Fruit fly (Drosophila melanogaster) whole organism, embryonic: ENCODE data around the gene CG5381.

Experiments used
- Bgb ChIP-seq: fragments of 200-800 bp; sonication (Bioruptor generic); IDR thresholded peaks from 2 replicates; pipeline ENCODE4 v1.3.6; 2022; ENCODE audit warnings: missing biosample characterization, missing genetic modification characterization; ENCODE audit not compliant: partially characterized antibody
- BtbVII ChIP-seq: fragments of 200-800 bp; sonication (Bioruptor generic); optimal IDR thresholded peaks from 3 replicates; lab custom pipeline; 2017; ENCODE audit warnings: missing biosample characterization, mild to moderate bottlenecking, missing genetic modification characterization
- CG12299 ChIP-seq: fragments of 200-800 bp; sonication (Bioruptor generic); optimal IDR thresholded peaks from 2 replicates; lab custom pipeline; 2018; ENCODE audit warnings: missing biosample characterization, mild to moderate bottlenecking, missing genetic modification characterization
- CG13296 ChIP-seq: fragments of 200-800 bp; sonication (Bioruptor generic); optimal IDR thresholded peaks from 3 replicates; lab custom pipeline; 2018; ENCODE audit warnings: missing biosample characterization, mild to moderate bottlenecking, missing genetic modification characterization
- CG13424 ChIP-seq: fragments of 200-800 bp; sonication (Bioruptor generic); optimal IDR thresholded peaks from 2 replicates; lab custom pipeline; 2019; ENCODE audit warnings: missing biosample characterization, mild to moderate bottlenecking, missing genetic modification characterization, moderate library complexity
- CG14667 ChIP-seq: fragments of 200-800 bp; sonication (Bioruptor generic); IDR thresholded peaks from 2 replicates; pipeline ENCODE4 v1.3.6; 2022; ENCODE audit warnings: missing biosample characterization, missing genetic modification characterization
- CG1529 ChIP-seq: fragments of 200-800 bp; sonication (Bioruptor generic); optimal IDR thresholded peaks from 3 replicates; lab custom pipeline; 2018; ENCODE audit warnings: missing biosample characterization, missing genetic modification characterization
- CG1602 ChIP-seq: fragments of 200-800 bp; sonication (Bioruptor generic); optimal IDR thresholded peaks from 3 replicates; lab custom pipeline; 2016; ENCODE audit warnings: missing biosample characterization, missing genetic modification characterization
- CG17186 ChIP-seq: fragments of 200-800 bp; sonication (Bioruptor generic); optimal IDR thresholded peaks from 3 replicates; lab custom pipeline; 2017; ENCODE audit warnings: missing biosample characterization, missing genetic modification reagents, missing genetic modification characterization
- CG17361 ChIP-seq: fragments of 200-800 bp; sonication (Bioruptor generic); IDR thresholded peaks from 3 replicates; pipeline ENCODE4 v1.3.6; 2022; ENCODE audit warnings: missing biosample characterization, missing genetic modification characterization
- CG17802 ChIP-seq: fragments of 200-800 bp; sonication (Bioruptor generic); optimal IDR thresholded peaks from 2 replicates; lab custom pipeline; 2018; ENCODE audit warnings: missing biosample characterization, mild to moderate bottlenecking, missing genetic modification characterization, moderate library complexity
- CG2199 ChIP-seq: fragments of 200-800 bp; sonication (Bioruptor generic); IDR thresholded peaks from 3 replicates; pipeline ENCODE4 v1.3.6; 2022; ENCODE audit warnings: missing biosample characterization, missing genetic modification characterization
- CG32532 ChIP-seq: fragments of 200-800 bp; sonication (Bioruptor generic); IDR thresholded peaks from 2 replicates; pipeline ENCODE4 v1.3.6; 2022; ENCODE audit warnings: missing biosample characterization, missing genetic modification characterization
- CG6689 ChIP-seq: fragments of 200-800 bp; sonication (Bioruptor generic); IDR thresholded peaks from 2 replicates; pipeline ENCODE4 v1.3.6; 2022; ENCODE audit warnings: missing biosample characterization, missing genetic modification characterization
- CG7556 ChIP-seq: fragments of 200-800 bp; sonication (Bioruptor generic); optimal IDR thresholded peaks from 2 replicates; lab custom pipeline; 2017; ENCODE audit warnings: missing biosample characterization, mild to moderate bottlenecking, missing genetic modification characterization
- CG7928 ChIP-seq: fragments of 200-800 bp; sonication (Bioruptor generic); optimal IDR thresholded peaks from 2 replicates; lab custom pipeline; 2017; ENCODE audit warnings: missing biosample characterization, mild to moderate bottlenecking, missing genetic modification characterization
- CG8290 ChIP-seq, 3 experiments: fragments of 200-800 bp; sonication (Bioruptor generic); optimal IDR thresholded peaks; 2 replicates each; lab custom pipeline; 2016 to 2019; ENCODE audit warnings: missing biosample characterization in 3 of 3, missing genetic modification characterization in 3 of 3, mild to moderate bottlenecking in 2 of 3, moderate library complexity in 1 of 3
- CG9797 ChIP-seq: fragments of 200-800 bp; sonication (Bioruptor generic); optimal IDR thresholded peaks from 3 replicates; lab custom pipeline; 2018; ENCODE audit warnings: missing biosample characterization, mild to moderate bottlenecking, missing genetic modification characterization
- CkIIα-i1 ChIP-seq: fragments of 200-800 bp; sonication (Bioruptor generic); IDR thresholded peaks from 2 replicates; pipeline ENCODE4 v1.3.6; 2022; ENCODE audit warnings: missing biosample characterization, missing genetic modification characterization
- D19A ChIP-seq: fragments of 200-800 bp; optimal IDR thresholded peaks from 3 replicates; lab custom pipeline; 2019; ENCODE audit warnings: missing biosample characterization, mild to moderate bottlenecking, missing genetic modification characterization, moderate library complexity
- Ets97D ChIP-seq: fragments of 200-800 bp; sonication (Bioruptor generic); optimal IDR thresholded peaks from 3 replicates; lab custom pipeline; 2016; ENCODE audit warnings: missing biosample characterization, missing genetic modification characterization
- H2.0 ChIP-seq: fragments of 200-800 bp; sonication (Bioruptor generic); IDR thresholded peaks from 2 replicates; pipeline ENCODE4 v1.3.6; 2022; ENCODE audit warnings: missing biosample characterization, missing genetic modification characterization
- HmgZ ChIP-seq: fragments of 200-800 bp; sonication (Bioruptor generic); optimal IDR thresholded peaks from 2 replicates; lab custom pipeline; 2018; ENCODE audit warnings: missing biosample characterization, mild to moderate bottlenecking, missing genetic modification characterization
- Lim3 ChIP-seq: fragments of 200-800 bp; sonication (Bioruptor generic); IDR thresholded peaks from 2 replicates; pipeline ENCODE4 v1.3.6; 2022; ENCODE audit warnings: missing biosample characterization, missing genetic modification characterization
- Max ChIP-seq: fragments of 200-800 bp; sonication (Bioruptor generic); optimal IDR thresholded peaks from 2 replicates; lab custom pipeline; 2016; ENCODE audit warnings: missing biosample characterization, mild to moderate bottlenecking, missing genetic modification characterization
- Myb ChIP-seq: fragments of 200-800 bp; sonication (Bioruptor generic); optimal IDR thresholded peaks from 2 replicates; lab custom pipeline; 2016; ENCODE audit warnings: missing biosample characterization, missing genetic modification characterization
- Sry-δ ChIP-seq: fragments of 200-800 bp; sonication (Bioruptor generic); optimal IDR thresholded peaks from 2 replicates; lab custom pipeline; 2016; ENCODE audit warnings: missing biosample characterization, missing genetic modification characterization
- Trl ChIP-seq, 3 experiments: fragments of >200 bp in 2 of 3; fragments of 200-800 bp in 1 of 3; sonication (Bioruptor generic) in 1 of 3; optimal IDR thresholded peaks; 2 replicates in 1 of 3; 3 replicates in 2 of 3; lab custom pipeline; 2016 to 2017; ENCODE audit warnings: missing biosample characterization in 1 of 3, missing genetic modification characterization in 1 of 3
- YL-1 ChIP-seq: fragments of 200-800 bp; sonication (Bioruptor generic); optimal IDR thresholded peaks from 3 replicates; lab custom pipeline; 2017; ENCODE audit warnings: missing biosample characterization, mild to moderate bottlenecking, missing genetic modification characterization
- cato ChIP-seq: fragments of 200-800 bp; sonication (Bioruptor generic); optimal IDR thresholded peaks from 2 replicates; lab custom pipeline; 2016; ENCODE audit warnings: missing biosample characterization, missing genetic modification characterization, borderline replicate concordance
- da ChIP-seq: fragments of 200-800 bp; sonication (Bioruptor generic); optimal IDR thresholded peaks from 2 replicates; lab custom pipeline; 2016; ENCODE audit warnings: missing biosample characterization, missing genetic modification characterization
- dmrt99B ChIP-seq: fragments of 200-800 bp; sonication (Bioruptor generic); optimal IDR thresholded peaks from 2 replicates; lab custom pipeline; 2018; ENCODE audit warnings: missing biosample characterization, mild to moderate bottlenecking, missing genetic modification characterization, moderate library complexity
- ewg ChIP-seq: fragments of 200-800 bp; sonication (Bioruptor generic); optimal IDR thresholded peaks from 3 replicates; lab custom pipeline; 2017; ENCODE audit warnings: mild to moderate bottlenecking, missing biosample characterization, missing genetic modification reagents, missing genetic modification characterization
- gfzf ChIP-seq: fragments of 200-800 bp; sonication (Bioruptor generic); optimal IDR thresholded peaks from 2 replicates; lab custom pipeline; 2016; ENCODE audit warnings: missing biosample characterization, mild to moderate bottlenecking, missing genetic modification characterization, moderate library complexity
- hkb ChIP-seq, 2 experiments: fragments of 200-800 bp in 1 of 2; fragments of >200 bp in 1 of 2; sonication (Bioruptor generic) in 1 of 2; IDR thresholded peaks in 1 of 2; optimal IDR thresholded peaks in 1 of 2; 2 replicates each; pipeline versions ENCODE4 v1.3.6 to Lab custom; 2017 to 2022; ENCODE audit warnings: missing biosample characterization in 1 of 2, missing genetic modification characterization in 1 of 2
- inv ChIP-seq: fragments of 200-800 bp; sonication (Bioruptor generic); IDR thresholded peaks from 2 replicates; pipeline ENCODE4 v1.3.6; 2022; ENCODE audit warnings: missing biosample characterization, missing genetic modification characterization; ENCODE audit not compliant: partially characterized antibody
- jigr1 ChIP-seq: fragments of 200-800 bp; sonication (Bioruptor generic); IDR thresholded peaks from 3 replicates; pipeline ENCODE4 v1.3.6; 2022; ENCODE audit warnings: missing biosample characterization, missing genetic modification characterization
- lola ChIP-seq, 3 experiments: fragments of >200 bp in 2 of 3; fragments of 200-800 bp in 1 of 3; sonication (Bioruptor generic) in 1 of 3; optimal IDR thresholded peaks; 2 replicates each; lab custom pipeline; 2017 to 2019; ENCODE audit warnings: missing biosample characterization in 3 of 3, missing genetic modification characterization in 3 of 3, mild to moderate bottlenecking in 1 of 3, moderate library complexity in 1 of 3
- odd ChIP-seq: fragments of 200-800 bp; sonication (Bioruptor generic); optimal IDR thresholded peaks from 2 replicates; lab custom pipeline; 2017; ENCODE audit warnings: missing biosample characterization, mild to moderate bottlenecking, missing genetic modification characterization
- pnt ChIP-seq: fragments of 200-800 bp; sonication (Bioruptor generic); optimal IDR thresholded peaks from 3 replicates; lab custom pipeline; 2016; ENCODE audit warnings: missing biosample characterization, missing genetic modification characterization
- shn ChIP-seq: fragments of 200-800 bp; sonication (Bioruptor generic); optimal IDR thresholded peaks from 3 replicates; lab custom pipeline; 2016; ENCODE audit warnings: missing biosample characterization, missing genetic modification characterization
- slbo ChIP-seq: fragments of 200-800 bp; sonication (Bioruptor generic); IDR thresholded peaks from 2 replicates; pipeline ENCODE4 v1.3.6; 2022; ENCODE audit warnings: missing biosample characterization, missing genetic modification characterization
- sob ChIP-seq: fragments of 200-800 bp; sonication (Bioruptor generic); IDR thresholded peaks from 2 replicates; pipeline ENCODE4 v1.3.6; 2022; ENCODE audit warnings: missing biosample characterization, missing genetic modification characterization
- stc ChIP-seq: fragments of 200-800 bp; sonication (Bioruptor generic); IDR thresholded peaks from 2 replicates; pipeline ENCODE4 v1.3.6; 2022; ENCODE audit warnings: missing biosample characterization, missing genetic modification characterization
- tll ChIP-seq, 2 experiments: fragments of 200-800 bp in 1 of 2; fragments of >200 bp in 1 of 2; sonication (Bioruptor generic) in 1 of 2; optimal IDR thresholded peaks; 2 replicates each; lab custom pipeline; 2017 to 2019; ENCODE audit warnings: missing biosample characterization in 2 of 2, missing genetic modification characterization in 2 of 2, mild to moderate bottlenecking in 1 of 2, moderate library complexity in 1 of 2
- toy ChIP-seq: fragments of 200-800 bp; sonication (Bioruptor generic); IDR thresholded peaks from 2 replicates; pipeline ENCODE4 v1.3.6; 2022; ENCODE audit warnings: missing biosample characterization, missing genetic modification characterization

CG5381 gene

DNA sequence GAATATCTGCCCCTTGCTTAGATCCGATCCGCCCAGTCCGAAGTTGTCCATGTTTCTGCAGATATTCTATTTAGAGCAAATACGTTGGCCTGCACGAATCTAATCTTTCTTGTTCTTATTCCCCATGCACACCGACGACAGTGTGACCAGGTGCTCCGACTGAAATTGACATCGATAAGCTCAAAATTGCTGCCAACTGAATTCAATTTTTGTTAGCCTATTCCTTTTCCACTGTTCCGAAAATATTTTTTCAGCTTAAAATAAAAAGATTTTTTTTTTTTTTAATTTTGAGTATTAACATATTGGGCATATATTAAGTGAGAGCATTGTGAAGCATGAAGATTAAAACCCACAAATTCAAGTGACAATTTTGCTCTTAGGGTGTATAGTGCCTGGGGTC, 19.1 kb downstream of the CG5381 start, which contains the start of gene nmd (continued):
- TF ChIP-seq Myb (GFP tag; lab: Kevin White, UChicago) (peak; percentile 20), CG8290 (GFP tag; optimal IDR thresholded peaks at IDR 0.05; lab: Kevin White, UChicago) (peak; percentile 73), CG8290 (tag; optimal IDR thresholded peaks at IDR 0.05; lab: Kevin White, UChicago) (peak in 1 of 2 experiments; percentile 22), lola (GFP tag; optimal IDR thresholded peaks at IDR 0.05; lab: Kevin White, UChicago) (no peak), slbo (peak; percentile 35; the same call in 1 of the 2 replicates), hkb (optimal IDR thresholded peaks at IDR 0.05; lab: Kevin White, UChicago) (no peak), hkb (GFP tag; IDR thresholded peaks at IDR 0.05; lab: Robert Waterston, UW) (no peak), CG17361 (GFP tag; lab: Robert Waterston, UW) (0 out of 3 replicates have a peak, but pooled peaks have one; percentile 24), CG13424 (tag; lab: Kevin White, UChicago) (no peak), sob (GFP tag; lab: Robert Waterston, UW) (no peak), Bgb (GFP tag; lab: Robert Waterston, UW) (peak; percentile 53; the same call in 1 of the 2 replicates)

DNA sequence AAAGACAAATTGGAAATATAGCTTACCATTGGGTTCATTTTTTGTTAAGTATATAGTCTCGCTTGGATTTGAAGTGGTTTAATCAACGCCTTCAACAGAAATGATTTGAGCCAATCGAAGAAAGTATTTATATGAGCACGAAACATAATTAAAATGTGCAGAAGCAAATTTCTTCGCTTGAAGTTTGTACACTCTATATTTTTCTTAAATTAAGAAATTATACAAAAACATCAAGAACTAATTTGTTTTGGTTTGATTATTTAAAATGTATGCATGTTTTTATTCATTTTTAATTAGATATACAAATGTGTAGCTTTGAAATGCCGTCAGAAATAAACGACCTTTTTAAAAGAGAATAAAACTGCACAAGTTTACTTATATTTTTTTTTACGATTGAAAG, 21.0 kb downstream of the CG5381 start, which contains the start of gene CG13138:
Gene CG13138, minus strand, starts transcription at position 101 of the 400 bp plus-strand sequence.
- TF ChIP-seq D19A (tag; lab: Kevin White, UChicago) (peak; percentile 8), H2.0 (GFP tag; lab: Robert Waterston, UW) (no peak)

DNA sequence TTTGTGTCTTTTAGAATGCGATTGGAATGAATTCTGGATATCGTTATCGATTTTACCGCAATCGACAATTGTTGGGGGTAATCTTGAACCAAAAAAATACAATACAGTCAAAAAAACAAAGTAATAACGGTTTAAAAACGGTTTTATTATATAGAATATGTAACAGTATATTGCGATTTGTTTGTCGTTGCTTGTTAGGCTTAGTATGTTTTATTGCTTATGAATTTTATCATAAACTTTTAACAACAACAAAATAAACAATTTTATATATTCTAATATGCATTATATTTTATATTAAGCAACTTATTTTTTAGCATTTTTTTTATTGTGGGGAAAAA, 23.1 kb downstream of the CG5381 start, which contains the start of gene CYLD:
Gene CYLD, minus strand, starts transcription at position 38 of the 338 bp plus-strand sequence.
- TF ChIP-seq CG7928 (GFP tag; lab: Kevin White, UChicago) = no peak
- TF ChIP-seq cato (GFP tag; lab: Kevin White, UChicago) = peak; percentile 19
- no peak for TF ChIP-seq CG2199 (GFP tag; lab: Robert Waterston, UW)
- no peak for TF ChIP-seq CG17186 (GFP tag; lab: Kevin White, UChicago)
- no peak for TF ChIP-seq CG17802 (tag; lab: Kevin White, UChicago)
- peak; percentile 75 for TF ChIP-seq CG12299 (tag; lab: Kevin White, UChicago)
- no peak for TF ChIP-seq tll (GFP tag; optimal IDR thresholded peaks at IDR 0.05; lab: Kevin White, UChicago)
- peak; percentile 70 for TF ChIP-seq CG6689 (GFP tag; lab: Robert Waterston, UW)
- no peak for TF ChIP-seq Lim3
- no peak for TF ChIP-seq CkIIα-i1
- TF ChIP-seq inv (GFP tag; lab: Robert Waterston, UW) = no peak
- peak; percentile 72 for TF ChIP-seq CG7556 (GFP tag; lab: Kevin White, UChicago)
- TF ChIP-seq HmgZ = peak; percentile 42
- no peak for TF ChIP-seq Trl (optimal IDR thresholded peaks at IDR 0.05; lab: Kevin White, UChicago)
- TF ChIP-seq Trl (GFP tag; optimal IDR thresholded peaks at IDR 0.05; lab: Kevin White, UChicago) = peak; percentile 31
- TF ChIP-seq toy (GFP tag; lab: Robert Waterston, UW) = no peak
- peak; percentile 72 for TF ChIP-seq CG13296 (GFP tag; lab: Kevin White, UChicago)
- TF ChIP-seq Max (GFP tag; lab: Kevin White, UChicago) = peak; percentile 29
- peak; percentile 25 for TF ChIP-seq CG1529 (GFP tag; lab: Kevin White, UChicago)
- TF ChIP-seq CG1602 (GFP tag; lab: Kevin White, UChicago) = peak; percentile 59
- TF ChIP-seq Ets97D (GFP tag; lab: Kevin White, UChicago) = peak; percentile 25
- no peak for TF ChIP-seq YL-1 (GFP tag; lab: Kevin White, UChicago)
- no peak for TF ChIP-seq shn (GFP tag; lab: Kevin White, UChicago)
- TF ChIP-seq da (GFP tag; lab: Kevin White, UChicago) = no peak
- no peak for TF ChIP-seq jigr1 (GFP tag; lab: Robert Waterston, UW)
- peak; percentile 72 for TF ChIP-seq dmrt99B (tag; lab: Kevin White, UChicago)
- peak; percentile 2 for TF ChIP-seq pnt (GFP tag; lab: Kevin White, UChicago)
- TF ChIP-seq gfzf (GFP tag; lab: Kevin White, UChicago) = peak; percentile 37
- TF ChIP-seq BtbVII (GFP tag; lab: Kevin White, UChicago) = peak; percentile 41
- no peak for TF ChIP-seq ewg (GFP tag; lab: Kevin White, UChicago)
- TF ChIP-seq stc = peak; percentile 77
- peak; percentile 39 for TF ChIP-seq Sry-δ
- TF ChIP-seq CG14667 (GFP tag; lab: Robert Waterston, UW) = no peak
- TF ChIP-seq CG32532 (GFP tag; lab: Robert Waterston, UW) = peak; percentile 84; the same call in 1 of the 2 replicates
- no peak for TF ChIP-seq CG9797
- TF ChIP-seq odd (GFP tag; lab: Kevin White, UChicago) = peak; percentile 70
